Fruit fly (Drosophila melanogaster) whole organism, wandering third instar larva: Measurements from ENCODE around the gene M6.

Experiments
- Abd-B ChIP-seq: fragments of >200 bp; optimal IDR thresholded peaks from 2 replicates; lab custom pipeline; 2017; ENCODE audit warnings: missing biosample characterization, missing genetic modification characterization
- CG32264 ChIP-seq: fragments of 200-800 bp; sonication (Bioruptor generic); optimal IDR thresholded peaks from 2 replicates; lab custom pipeline; 2016; ENCODE audit warnings: missing biosample characterization, missing genetic modification characterization
- CrebA ChIP-seq: fragments of 200-800 bp; sonication (Bioruptor generic); optimal IDR thresholded peaks from 2 replicates; lab custom pipeline; 2016; ENCODE audit warnings: missing biosample characterization, mild to moderate bottlenecking, missing genetic modification characterization, borderline replicate concordance
- Dfd ChIP-seq: fragments of >200 bp; optimal IDR thresholded peaks from 2 replicates; lab custom pipeline; 2017; ENCODE audit warnings: missing biosample characterization, missing genetic modification characterization
- GATAd ChIP-seq: sonication (Bioruptor generic); optimal IDR thresholded peaks from 2 replicates; lab custom pipeline; 2016; ENCODE audit warnings: missing biosample characterization, missing genetic modification characterization
- Hnf4 ChIP-seq: fragments of 200-800 bp; sonication (Bioruptor generic); optimal IDR thresholded peaks from 2 replicates; lab custom pipeline; 2016; ENCODE audit warnings: missing biosample characterization, mild to moderate bottlenecking, missing genetic modification characterization
- Hr83 ChIP-seq: fragments of 200-300 bp; sonication (Bioruptor generic); optimal IDR thresholded peaks from 2 replicates; lab custom pipeline; 2016; ENCODE audit warnings: missing biosample characterization, mild to moderate bottlenecking, missing genetic modification characterization, moderate library complexity; ENCODE audit not compliant: poor library complexity, severe bottlenecking
- Jra ChIP-seq: sonication (Bioruptor generic); optimal IDR thresholded peaks from 2 replicates; lab custom pipeline; 2016; ENCODE audit warnings: missing biosample characterization, missing genetic modification characterization
- Mio ChIP-seq: sonication (Bioruptor generic); optimal IDR thresholded peaks from 2 replicates; lab custom pipeline; 2016; ENCODE audit warnings: missing biosample characterization, missing genetic modification characterization
- N ChIP-seq: fragments of >200 bp; optimal IDR thresholded peaks from 2 replicates; lab custom pipeline; 2018; ENCODE audit warnings: missing biosample characterization, missing external identifiers, missing genetic modification characterization
- Rel ChIP-seq, 2 experiments: fragments of 200-800 bp; sonication (Bioruptor generic) in 1 of 2; optimal IDR thresholded peaks; 2 replicates in 1 of 2; 3 replicates in 1 of 2; lab custom pipeline; 2016 to 2019; ENCODE audit warnings: mild to moderate bottlenecking in 2 of 2, missing biosample characterization in 2 of 2, missing genetic modification characterization in 2 of 2, moderate library complexity in 1 of 2
- Sp1 ChIP-seq: fragments of 200-800 bp; sonication (Bioruptor generic); optimal IDR thresholded peaks from 3 replicates; lab custom pipeline; 2019; ENCODE audit warnings: missing biosample characterization, mild to moderate bottlenecking, missing genetic modification characterization, moderate library complexity
- br ChIP-seq: fragments of 200-800 bp; sonication (Bioruptor generic); optimal IDR thresholded peaks from 2 replicates; lab custom pipeline; 2016; ENCODE audit warnings: missing biosample characterization, missing genetic modification characterization
- dmrt93B ChIP-seq: fragments of 200-800 bp; sonication (Bioruptor generic); optimal IDR thresholded peaks from 2 replicates; lab custom pipeline; 2018; ENCODE audit warnings: missing biosample characterization, mild to moderate bottlenecking, missing genetic modification characterization
- fru ChIP-seq: fragments of 200-800 bp; sonication (Bioruptor generic); optimal IDR thresholded peaks from 3 replicates; lab custom pipeline; 2016; ENCODE audit warnings: missing biosample characterization, mild to moderate bottlenecking, missing genetic modification characterization
- jim ChIP-seq: fragments of 175-275, 200-325 bp; sonication (Bioruptor generic); optimal IDR thresholded peaks from 2 replicates; lab custom pipeline; 2016; ENCODE audit warnings: missing biosample characterization, mild to moderate bottlenecking, missing genetic modification characterization
- lola ChIP-seq: fragments of >200 bp; optimal IDR thresholded peaks from 2 replicates; lab custom pipeline; 2017; ENCODE audit warnings: missing biosample characterization, missing genetic modification characterization
- pan ChIP-seq: fragments of >200 bp; optimal IDR thresholded peaks from 2 replicates; lab custom pipeline; 2017
- sage ChIP-seq: fragments of 200-800 bp; sonication (Bioruptor generic); optimal IDR thresholded peaks from 2 replicates; lab custom pipeline; 2016; ENCODE audit warnings: missing biosample characterization, mild to moderate bottlenecking, missing genetic modification characterization
- sv ChIP-seq: fragments of 200-800 bp; sonication (Bioruptor generic); optimal IDR thresholded peaks from 3 replicates; lab custom pipeline; 2016; ENCODE audit warnings: missing biosample characterization, missing genetic modification characterization
- tai ChIP-seq: sonication (Bioruptor generic); optimal IDR thresholded peaks from 2 replicates; lab custom pipeline; 2016; ENCODE audit warnings: missing biosample characterization, missing genetic modification characterization
- usp ChIP-seq: fragments of >200 bp; optimal IDR thresholded peaks from 2 replicates; lab custom pipeline; 2017; ENCODE audit warnings: missing biosample characterization, missing genetic modification characterization
- woc ChIP-seq: sonication (Bioruptor generic); optimal IDR thresholded peaks from 2 replicates; lab custom pipeline; 2016; ENCODE audit warnings: missing biosample characterization, mild to moderate bottlenecking, missing genetic modification characterization

The M6 gene

dm6 chr3L:21554752-21555151 is 47.1 kb downstream of the M6 start, which contains the start of gene Wnk:
Gene Wnk, minus strand, starts transcription at chr3L:21554928.
- TF ChIP-seq GATAd (GFP tag; lab: Kevin White, UChicago) (no peak), Rel (GFP tag; optimal IDR thresholded peaks at IDR 0.05; lab: Kevin White, UChicago) (no peak), Rel (tag; optimal IDR thresholded peaks at IDR 0.05; lab: Kevin White, UChicago) (no peak), sage (GFP tag; lab: Kevin White, UChicago) (no peak), Hnf4 (GFP tag; lab: Kevin White, UChicago) (no peak), Sp1 (GFP tag; lab: Kevin White, UChicago) (no peak)
- TF ChIP-seq, all 38 proteins: peak for 0

dm6 chr3L:21558176-21558871 is 50.7 kb downstream of the M6 start, which contains the start of gene CG7173:
Gene CG7173, minus strand, starts transcription at chr3L:21558226.
- no peak for TF ChIP-seq fru (GFP tag; lab: Kevin White, UChicago)
- TF ChIP-seq Hr83 (GFP tag; lab: Kevin White, UChicago): no peak
- no peak for TF ChIP-seq Hnf4 (GFP tag; lab: Kevin White, UChicago)
- TF ChIP-seq Mio (GFP tag; lab: Kevin White, UChicago): no peak
- TF ChIP-seq dmrt93B: no peak
- TF ChIP-seq tai: no peak
- TF ChIP-seq CG32264: no peak

- TF ChIP-seq Dfd (no peak), Jra (GFP tag; lab: Kevin White, UChicago) (no peak), CrebA (GFP tag; lab: Kevin White, UChicago) (no peak), N (no peak), pan (lab: Kevin White, UChicago) (no peak), Sp1 (GFP tag; lab: Kevin White, UChicago) (no peak), Hnf4 (GFP tag; lab: Kevin White, UChicago) (no peak), Abd-B (no peak), jim (no peak), woc (no peak), lola (GFP tag; lab: Kevin White, UChicago) (no peak), usp (no peak), sv (no peak), br (GFP tag; lab: Kevin White, UChicago) (no peak), tai (no peak), Hr83 (GFP tag; lab: Kevin White, UChicago) (no peak)
- TF ChIP-seq, all 38 proteins: peak for 0
Observed at dm6 chr3L:21562081-21562480, 54.4 kb downstream of the M6 start, which contains the start of gene CapaR. Gene CapaR, minus strand, starts transcription at chr3L:21562181.
